Fruit fly (Drosophila melanogaster): ENCODE data around the gene CG4461.

- TF ChIP-seq ss (GFP tag; optimal IDR thresholded peaks at IDR 0.05) (no peak), Sox14 (GFP tag; optimal IDR thresholded peaks at IDR 0.05) (no peak), vri (GFP tag; optimal IDR thresholded peaks at IDR 0.05) (peak; percentile 69), cyc (GFP tag; optimal IDR thresholded peaks at IDR 0.05) (no peak), CG34406 (GFP tag; optimal IDR thresholded peaks at IDR 0.05) (no peak), Hr4 (GFP tag; optimal IDR thresholded peaks at IDR 0.05) (no peak)
Observed at dm6 chr3L:9423757-9424527, 48.7 kb downstream of the CG4461 start.
